Worm (Caenorhabditis elegans) whole organism, L3 larva: ENCODE results near the gene ugt-33.

Source experiments
- R02D3.7 ChIP-seq: fragments of 150-350 bp; optimal IDR thresholded peaks from 2 replicates; lab custom pipeline; 2014; ENCODE audit warnings: missing biosample characterization, missing genetic modification characterization
- ZK546.5 ChIP-seq: sonication (generic microtip); optimal IDR thresholded peaks from 2 replicates; lab custom pipeline; 2017; ENCODE audit warnings: missing biosample characterization, missing genetic modification characterization
- aly-2 ChIP-seq: fragments of 150-350 bp; optimal IDR thresholded peaks from 2 replicates; lab custom pipeline; 2014; ENCODE audit warnings: missing biosample characterization, missing genetic modification characterization
- ama-1 ChIP-seq: fragments of 150-350 bp; optimal IDR thresholded peaks from 2 replicates; lab custom pipeline; 2018
- ceh-82 ChIP-seq: fragments of 150-350 bp; optimal IDR thresholded peaks from 2 replicates; lab custom pipeline; 2014; ENCODE audit warnings: missing biosample characterization, missing genetic modification characterization
- daf-12 ChIP-seq: fragments of 150-350 bp; optimal IDR thresholded peaks from 2 replicates; lab custom pipeline; 2014; ENCODE audit warnings: missing biosample characterization, missing genetic modification reagents, missing genetic modification characterization
- egl-5 ChIP-seq: fragments of 150-350 bp; optimal IDR thresholded peaks from 2 replicates; lab custom pipeline; 2017; ENCODE audit warnings: missing biosample characterization, missing genetic modification reagents, missing genetic modification characterization, inconsistent platforms
- elt-1 ChIP-seq: fragments of 150-350 bp; optimal IDR thresholded peaks from 2 replicates; lab custom pipeline; 2014; ENCODE audit warnings: missing biosample characterization, missing genetic modification characterization
- elt-2 ChIP-seq: sonication (generic microtip); optimal IDR thresholded peaks from 2 replicates; lab custom pipeline; 2016; ENCODE audit warnings: missing genetic modification reagents, mild to moderate bottlenecking, missing genetic modification characterization, missing compliant biosample characterization
- eor-1 ChIP-seq, 2 experiments: fragments of 150-350 bp; optimal IDR thresholded peaks; 2 replicates each; lab custom pipeline; 2014 to 2018; ENCODE audit warnings: missing biosample characterization in 2 of 2, missing genetic modification characterization in 2 of 2
- fkh-2 ChIP-seq: fragments of 150-350 bp; optimal IDR thresholded peaks from 2 replicates; lab custom pipeline; 2014; ENCODE audit warnings: missing biosample characterization, missing genetic modification reagents, missing genetic modification characterization
- fos-1 ChIP-seq: fragments of 150-350 bp; optimal IDR thresholded peaks from 2 replicates; lab custom pipeline; 2014; ENCODE audit warnings: missing biosample characterization, missing genetic modification characterization
- jun-1 ChIP-seq: fragments of 150-350 bp; optimal IDR thresholded peaks from 2 replicates; lab custom pipeline; 2014; ENCODE audit warnings: missing biosample characterization, missing genetic modification reagents, missing genetic modification characterization
- lin-39 ChIP-seq: fragments of 150-350 bp; optimal IDR thresholded peaks from 2 replicates; lab custom pipeline; 2018; ENCODE audit warnings: missing biosample characterization, missing genetic modification reagents, missing genetic modification characterization
- mml-1 ChIP-seq: fragments of 150-350 bp; sonication (generic microtip); optimal IDR thresholded peaks from 3 replicates; lab custom pipeline; 2014; ENCODE audit warnings: missing biosample characterization, missing genetic modification characterization
- nhr-12 ChIP-seq: fragments of 150-350 bp; optimal IDR thresholded peaks from 2 replicates; lab custom pipeline; 2014; ENCODE audit warnings: missing biosample characterization, missing genetic modification characterization
- nhr-23 ChIP-seq: fragments of 150-350 bp; optimal IDR thresholded peaks from 2 replicates; lab custom pipeline; 2014; ENCODE audit warnings: missing biosample characterization, missing genetic modification reagents, missing genetic modification characterization
- nhr-28 ChIP-seq: fragments of 150-350 bp; optimal IDR thresholded peaks from 2 replicates; lab custom pipeline; 2014; ENCODE audit warnings: missing biosample characterization, missing genetic modification characterization
- nhr-76 ChIP-seq: fragments of 150-350 bp; sonication (generic microtip); optimal IDR thresholded peaks from 5 replicates; lab custom pipeline; 2014; ENCODE audit warnings: missing biosample characterization, missing genetic modification characterization
- pha-4 ChIP-seq: fragments of 150-350 bp; optimal IDR thresholded peaks from 2 replicates; lab custom pipeline; 2014; ENCODE audit warnings: missing biosample characterization, missing genetic modification reagents, missing genetic modification characterization
- pqm-1 ChIP-seq: fragments of 150-350 bp; optimal IDR thresholded peaks from 2 replicates; lab custom pipeline; 2017; ENCODE audit warnings: missing biosample characterization, missing genetic modification characterization, inconsistent platforms
- skn-1 ChIP-seq: fragments of 150-350 bp; optimal IDR thresholded peaks from 2 replicates; lab custom pipeline; 2014; ENCODE audit warnings: missing biosample characterization, missing genetic modification characterization
- tbx-2 ChIP-seq: sonication (generic microtip); optimal IDR thresholded peaks from 2 replicates; lab custom pipeline; 2016; ENCODE audit warnings: mild to moderate bottlenecking, missing genetic modification characterization, missing compliant biosample characterization
- unc-39 ChIP-seq: sonication (generic microtip); optimal IDR thresholded peaks from 4 replicates; lab custom pipeline; 2017; ENCODE audit warnings: missing biosample characterization, missing genetic modification characterization
- unc-62 ChIP-seq: fragments of 150-350 bp; sonication (generic microtip); optimal IDR thresholded peaks from 4 replicates; lab custom pipeline; 2014; ENCODE audit warnings: missing biosample characterization, missing genetic modification reagents, missing genetic modification characterization
- zag-1 ChIP-seq: fragments of 150-350 bp; optimal IDR thresholded peaks from 2 replicates; lab custom pipeline; 2014; ENCODE audit warnings: missing biosample characterization, missing genetic modification characterization

Gene ugt-33

DNA sequence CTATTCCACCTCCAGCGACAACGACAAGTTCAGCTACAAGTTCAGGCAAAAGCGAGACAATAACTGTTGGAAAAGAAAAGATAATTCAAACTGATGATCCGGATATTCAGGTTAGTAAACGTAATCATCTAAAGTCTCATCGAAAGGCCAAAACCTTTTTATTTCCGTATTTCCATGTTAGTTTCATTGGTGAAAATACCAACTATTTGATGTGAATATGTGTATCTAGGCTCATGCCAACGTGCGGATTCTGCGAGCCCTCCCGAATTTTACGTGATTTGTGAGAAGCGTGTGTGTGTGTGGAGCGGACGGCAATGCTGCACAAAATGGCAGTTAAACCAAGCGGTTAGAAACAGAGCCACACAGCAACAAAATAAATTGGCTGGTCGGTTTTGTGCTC, 22.2 kb upstream of the ugt-33 start:
- TF ChIP-seq jun-1 (tag; lab: Kevin White, UChicago) = no peak
- peak; percentile 21 for TF ChIP-seq ama-1 (lab: Kevin White, UChicago)
- peak; percentile 13 for TF ChIP-seq pha-4 (tag; lab: Kevin White, UChicago)
- TF ChIP-seq, all 47 proteins: peak for 2

DNA sequence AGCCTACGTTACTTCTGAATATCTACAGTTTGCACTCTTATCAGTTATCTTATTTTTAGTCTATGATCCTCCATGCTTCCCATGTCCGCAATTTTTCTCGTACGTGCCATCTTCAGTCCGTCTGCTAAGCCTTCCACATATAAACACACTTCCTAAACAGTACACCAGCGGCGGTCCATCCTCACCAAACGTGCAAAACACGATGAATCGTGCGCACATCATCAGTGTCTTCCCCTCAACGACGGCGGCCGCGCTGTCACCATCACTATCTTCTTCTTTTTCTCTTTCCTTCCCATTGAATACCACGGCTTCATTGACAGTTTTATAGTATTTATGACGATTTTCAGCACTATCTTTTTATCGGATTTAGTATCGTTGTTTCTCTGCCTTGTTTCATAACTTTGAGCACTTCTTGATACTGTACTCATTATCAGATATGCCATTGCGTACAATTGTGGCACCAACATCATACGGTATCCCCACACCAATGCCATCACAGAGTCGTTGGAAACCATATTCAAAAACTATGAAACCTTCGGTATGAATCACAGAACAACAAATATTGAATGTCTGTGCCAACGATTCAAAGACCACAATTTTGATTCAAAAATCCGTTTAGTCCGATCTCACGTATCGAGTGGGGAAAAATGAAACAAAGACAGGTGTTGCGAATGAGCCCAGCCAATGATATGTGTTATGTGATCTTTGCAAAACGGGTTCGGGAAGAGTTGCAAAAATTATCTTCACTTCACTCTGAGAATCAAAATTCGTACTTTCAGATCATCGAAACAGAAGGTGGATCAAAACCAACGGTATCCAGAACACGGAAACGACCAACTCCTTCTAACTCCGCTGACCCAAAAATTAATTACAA, 20.1 kb upstream of the ugt-33 start:
- no peak for TF ChIP-seq ceh-82 (tag; lab: Kevin White, UChicago)
- TF ChIP-seq egl-5 (tag; lab: Kevin White, UChicago) = peak; percentile 1
- peak; percentile 85 for TF ChIP-seq ama-1 (lab: Kevin White, UChicago)

DNA sequence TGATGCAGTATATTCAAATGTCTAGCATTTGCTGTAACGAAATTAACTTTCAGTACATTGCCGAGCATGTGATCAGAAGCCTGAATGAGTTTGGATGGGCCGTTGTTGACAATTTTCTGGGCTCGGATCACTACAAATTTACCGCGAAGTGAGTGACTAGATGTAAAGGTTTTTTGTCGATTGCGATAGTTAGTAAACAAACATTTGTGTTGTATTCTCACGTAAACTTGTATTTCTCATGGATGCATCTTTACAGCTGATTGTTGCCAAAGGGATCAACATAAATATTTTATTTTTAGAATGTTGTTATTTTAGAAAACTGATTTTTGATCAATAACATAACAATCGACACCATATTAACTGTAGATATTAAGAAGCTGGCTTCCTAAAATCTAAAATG, 19.2 kb upstream of the ugt-33 start:
- TF ChIP-seq pha-4 (tag; lab: Kevin White, UChicago) (peak; percentile 64), jun-1 (tag; lab: Kevin White, UChicago) (no peak), zag-1 (no peak), skn-1 (no peak), nhr-28 (tag; lab: Kevin White, UChicago) (no peak), daf-12 (tag; lab: Kevin White, UChicago) (no peak)

DNA sequence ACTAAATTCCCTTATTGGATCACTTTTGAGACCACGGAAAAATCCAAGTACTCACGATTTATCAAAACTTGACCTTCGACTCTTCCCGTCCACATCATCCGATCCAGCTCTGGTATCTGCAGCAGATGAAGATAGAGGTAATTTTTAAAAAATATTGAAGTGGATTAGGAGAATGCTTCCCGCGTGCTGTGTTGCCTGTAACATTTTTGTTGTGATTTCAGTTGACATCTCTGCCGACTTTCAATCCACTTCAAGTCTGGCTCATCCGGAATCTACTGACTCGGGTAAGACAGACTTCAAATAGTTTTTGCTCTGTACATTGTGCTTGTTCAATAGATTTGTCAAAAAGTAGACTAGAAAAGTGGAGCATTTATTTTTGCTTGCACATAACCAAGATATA, 17.8 kb upstream of the ugt-33 start:
- TF ChIP-seq lin-39 (tag; lab: Kevin White, UChicago) (no peak), pqm-1 (tag; lab: Kevin White, UChicago) (no peak), unc-39 (tag; lab: Kevin White, UChicago) (no peak), eor-1 (tag; optimal IDR thresholded peaks at IDR 0.05; lab: Kevin White, UChicago) (no peak), ama-1 (lab: Kevin White, UChicago) (no peak), fkh-2 (tag; lab: Kevin White, UChicago) (no peak), nhr-23 (tag; lab: Kevin White, UChicago) (no peak), nhr-76 (tag; lab: Kevin White, UChicago) (no peak), elt-1 (tag; lab: Kevin White, UChicago) (no peak), R02D3.7 (tag; lab: Kevin White, UChicago) (no peak), ZK546.5 (no peak)

DNA sequence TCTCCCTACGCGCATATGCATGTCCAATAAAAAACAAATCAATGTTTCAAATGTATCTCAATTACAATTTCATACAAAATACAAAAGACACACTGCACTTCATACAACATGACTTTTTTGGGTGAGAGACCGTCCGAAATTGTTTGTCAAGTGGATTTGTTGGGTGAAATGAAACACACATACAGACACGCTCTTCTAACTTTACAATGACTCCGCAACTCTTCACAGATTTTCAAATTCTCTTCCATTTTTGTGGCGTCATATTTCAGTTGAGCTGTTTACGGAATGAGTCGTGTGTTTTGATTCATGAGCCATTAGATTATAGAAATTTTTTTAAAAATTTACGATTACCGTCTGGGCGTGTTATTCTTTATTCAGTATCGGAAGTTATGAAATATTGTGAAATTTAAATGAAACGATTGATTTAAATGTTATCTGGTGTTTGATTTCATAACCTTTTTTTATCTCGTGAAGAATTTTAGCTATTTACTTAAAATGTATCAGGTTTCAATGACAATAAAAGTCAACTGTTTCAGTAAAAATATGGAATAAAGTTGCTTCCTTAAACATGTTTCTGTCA, 16.3 kb upstream of the ugt-33 start:
- TF ChIP-seq ama-1 (lab: Kevin White, UChicago) (peak; percentile 95), pha-4 (tag; lab: Kevin White, UChicago) (peak; percentile 46), unc-39 (tag; lab: Kevin White, UChicago) (no peak), nhr-76 (tag; lab: Kevin White, UChicago) (no peak), eor-1 (tag; optimal IDR thresholded peaks at IDR 0.05; lab: Kevin White, UChicago) (peak in 1 of 2 experiments; percentile 22)
- TF ChIP-seq, all 47 proteins: peak for 3

DNA sequence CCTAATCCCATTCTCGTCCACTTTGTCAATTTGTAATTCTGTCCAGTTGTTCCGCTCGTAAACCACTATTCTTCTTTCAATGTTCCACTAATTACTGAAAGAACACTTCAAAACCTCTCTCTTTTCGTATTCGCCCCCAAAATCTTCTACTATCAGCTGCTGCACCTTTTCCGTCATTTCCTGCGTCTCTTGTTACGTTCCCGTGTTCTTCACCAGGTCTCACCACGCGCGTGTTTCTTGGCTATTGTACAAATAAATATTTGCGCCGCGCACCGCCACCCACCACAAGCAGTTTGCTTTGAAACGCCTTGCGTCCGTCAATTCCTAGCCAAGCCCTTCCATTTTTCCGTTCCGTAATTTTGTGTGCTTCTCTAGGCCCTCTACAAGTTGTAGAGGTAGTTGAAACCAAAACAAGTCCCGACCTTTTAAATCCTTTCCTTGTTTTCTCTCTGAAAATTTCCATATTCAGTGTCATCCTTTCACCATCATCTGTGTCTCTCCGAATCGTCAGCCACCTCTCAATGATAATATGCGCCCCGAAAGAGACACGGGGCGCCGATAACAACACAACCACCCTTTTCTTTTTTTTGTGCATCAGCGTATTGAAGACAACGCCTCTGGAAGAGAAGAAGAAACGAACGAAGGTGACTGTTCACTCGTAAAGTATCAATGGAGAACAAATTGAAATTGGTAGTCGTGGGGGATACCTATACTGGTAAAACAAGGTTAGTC, 14.9 kb upstream of the ugt-33 start, which contains the start of the genes crp-1 and Y32F6B.9:
crp-1 (plus strand) TSS at position 468 of the 732 bp plus-strand sequence.
Y32F6B.9 (plus strand) TSS at position 603 of the 732 bp plus-strand sequence.
- TF ChIP-seq nhr-12 (tag; lab: Kevin White, UChicago) (no peak), elt-2 (peak; percentile 27), nhr-28 (tag; lab: Kevin White, UChicago) (no peak), tbx-2 (tag; lab: Kevin White, UChicago) (no peak), pha-4 (tag; lab: Kevin White, UChicago) (peak; percentile 7), mml-1 (tag; lab: Kevin White, UChicago) (no peak), unc-62 (GFP tag; lab: Kevin White, UChicago) (no peak), nhr-23 (tag; lab: Kevin White, UChicago) (no peak), pqm-1 (tag; lab: Kevin White, UChicago) (peak; percentile 15), fos-1 (tag; lab: Kevin White, UChicago) (no peak), aly-2 (tag; lab: Kevin White, UChicago) (no peak), daf-12 (tag; lab: Kevin White, UChicago) (no peak)
